Fruit fly (Drosophila melanogaster) whole organism, embryonic: ENCODE data around the gene Tengl3.

Experiments used
- CG10654 ChIP-seq: fragments of 200-800 bp; sonication (Bioruptor generic); optimal IDR thresholded peaks from 2 replicates; lab custom pipeline; 2016; ENCODE audit warnings: missing biosample characterization, missing genetic modification characterization
- CG11085 ChIP-seq: fragments of 200-800 bp; sonication (Bioruptor generic); IDR thresholded peaks from 2 replicates; pipeline ENCODE4 v1.3.6; 2022; ENCODE audit warnings: missing biosample characterization, missing genetic modification characterization
- CG11247 ChIP-seq: fragments of 200-800 bp; sonication (Bioruptor generic); IDR thresholded peaks from 2 replicates; pipeline ENCODE4 v1.3.6; 2022; ENCODE audit warnings: missing biosample characterization, missing genetic modification characterization
- CG12219 ChIP-seq: fragments of 200-800 bp; sonication (Bioruptor generic); optimal IDR thresholded peaks from 3 replicates; lab custom pipeline; 2018; ENCODE audit warnings: missing biosample characterization, mild to moderate bottlenecking, missing genetic modification characterization
- CG14441 ChIP-seq: fragments of 200-800 bp; sonication (Bioruptor generic); IDR thresholded peaks from 2 replicates; pipeline ENCODE4 v1.3.6; 2022; ENCODE audit warnings: missing biosample characterization, missing genetic modification characterization
- CG16779 ChIP-seq: fragments of 200-800 bp; sonication (Bioruptor generic); IDR thresholded peaks from 2 replicates; pipeline ENCODE4 v1.3.6; 2022; ENCODE audit warnings: missing biosample characterization, missing genetic modification characterization
- CG2129 ChIP-seq: fragments of 200-800 bp; sonication (Bioruptor generic); IDR thresholded peaks from 2 replicates; pipeline ENCODE4 v1.3.6; 2022; ENCODE audit warnings: missing biosample characterization, missing genetic modification characterization; ENCODE audit not compliant: partially characterized antibody
- CG30431 ChIP-seq: fragments of 200-800 bp; sonication (Bioruptor generic); optimal IDR thresholded peaks from 2 replicates; lab custom pipeline; 2017; ENCODE audit warnings: missing biosample characterization, missing genetic modification characterization
- CG3065 ChIP-seq: fragments of 200-800 bp; sonication (Bioruptor generic); optimal IDR thresholded peaks from 2 replicates; lab custom pipeline; 2016; ENCODE audit warnings: missing biosample characterization, missing genetic modification characterization
- CG32532 ChIP-seq: fragments of 200-800 bp; sonication (Bioruptor generic); IDR thresholded peaks from 2 replicates; pipeline ENCODE4 v1.3.6; 2022; ENCODE audit warnings: missing biosample characterization, missing genetic modification characterization
- CG4360 ChIP-seq: fragments of 200-800 bp; sonication (Bioruptor generic); IDR thresholded peaks from 2 replicates; pipeline ENCODE4 v1.3.6; 2022; ENCODE audit warnings: missing biosample characterization, missing genetic modification characterization
- CG4617 ChIP-seq: fragments of 200-800 bp; sonication (Bioruptor generic); optimal IDR thresholded peaks from 3 replicates; lab custom pipeline; 2016; ENCODE audit warnings: missing biosample characterization, missing genetic modification characterization, borderline replicate concordance
- CG5180 ChIP-seq: fragments of 200-800 bp; sonication (Bioruptor generic); optimal IDR thresholded peaks from 3 replicates; lab custom pipeline; 2017; ENCODE audit warnings: missing biosample characterization, missing genetic modification characterization, mild to moderate bottlenecking, moderate library complexity, missing genetic modification reagents
- CG6689 ChIP-seq: fragments of 200-800 bp; sonication (Bioruptor generic); IDR thresholded peaks from 2 replicates; pipeline ENCODE4 v1.3.6; 2022; ENCODE audit warnings: missing biosample characterization, missing genetic modification characterization
- CG7839 ChIP-seq: fragments of 200-800 bp; sonication (Bioruptor generic); optimal IDR thresholded peaks from 3 replicates; lab custom pipeline; 2018; ENCODE audit warnings: missing biosample characterization, mild to moderate bottlenecking, missing genetic modification characterization, moderate library complexity
- CG9797 ChIP-seq: fragments of 200-800 bp; sonication (Bioruptor generic); optimal IDR thresholded peaks from 3 replicates; lab custom pipeline; 2018; ENCODE audit warnings: missing biosample characterization, mild to moderate bottlenecking, missing genetic modification characterization
- Deaf1 ChIP-seq: fragments of 200-800 bp; optimal IDR thresholded peaks from 3 replicates; lab custom pipeline; 2019; ENCODE audit warnings: missing biosample characterization, mild to moderate bottlenecking, missing genetic modification characterization, moderate library complexity
- E2f2 ChIP-seq: fragments of 200-800 bp; sonication (Bioruptor generic); IDR thresholded peaks from 2 replicates; pipeline ENCODE4 v1.3.6; 2022; ENCODE audit warnings: missing biosample characterization, missing genetic modification characterization
- Fer1 ChIP-seq: fragments of 200-800 bp; sonication (Bioruptor generic); optimal IDR thresholded peaks from 2 replicates; lab custom pipeline; 2017; ENCODE audit warnings: missing biosample characterization, mild to moderate bottlenecking, missing genetic modification characterization
- Hand ChIP-seq: fragments of 200-800 bp; sonication (Bioruptor generic); optimal IDR thresholded peaks from 2 replicates; lab custom pipeline; 2017; ENCODE audit warnings: mild to moderate bottlenecking, missing biosample characterization, missing genetic modification reagents, missing genetic modification characterization
- Hmx ChIP-seq: fragments of 200-800 bp; sonication (Bioruptor generic); optimal IDR thresholded peaks from 2 replicates; lab custom pipeline; 2016; ENCODE audit warnings: missing biosample characterization, missing genetic modification characterization
- Hr78 ChIP-seq, 2 experiments: fragments of 200-800 bp in 1 of 2; fragments of >200 bp in 1 of 2; sonication (Bioruptor generic) in 1 of 2; optimal IDR thresholded peaks; 2 replicates each; lab custom pipeline; 2017 to 2019; ENCODE audit warnings: missing biosample characterization in 2 of 2, missing genetic modification characterization in 2 of 2, mild to moderate bottlenecking in 1 of 2, moderate library complexity in 1 of 2
- MTF-1 ChIP-seq: fragments of 200-800 bp; sonication (Bioruptor generic); optimal IDR thresholded peaks from 2 replicates; lab custom pipeline; 2018; ENCODE audit warnings: missing biosample characterization, mild to moderate bottlenecking, missing genetic modification characterization, borderline replicate concordance
- Med ChIP-seq: fragments of 200-800 bp; sonication (Bioruptor generic); peaks from one replicate; lab custom pipeline; 2016; ENCODE audit warnings: missing biosample characterization, missing genetic modification characterization, mild to moderate bottlenecking, inconsistent platforms, moderate library complexity
- NC2β ChIP-seq: fragments of 200-800 bp; sonication (Bioruptor generic); optimal IDR thresholded peaks from 2 replicates; lab custom pipeline; 2016; ENCODE audit warnings: missing biosample characterization, missing genetic modification characterization
- Rfx ChIP-seq: fragments of 200-800 bp; sonication (Bioruptor generic); IDR thresholded peaks from 2 replicates; pipeline ENCODE4 v1.3.6; 2022; ENCODE audit warnings: missing biosample characterization, missing genetic modification characterization
- Sox100B ChIP-seq: fragments of 200-800 bp; sonication (Bioruptor generic); optimal IDR thresholded peaks from 3 replicates; lab custom pipeline; 2018; ENCODE audit warnings: missing biosample characterization, mild to moderate bottlenecking, missing genetic modification characterization
- Sry-β ChIP-seq: fragments of 200-800 bp; sonication (Bioruptor generic); optimal IDR thresholded peaks from 2 replicates; lab custom pipeline; 2018; ENCODE audit warnings: missing biosample characterization, mild to moderate bottlenecking, missing genetic modification characterization, moderate library complexity
- chinmo ChIP-seq: fragments of 200-800 bp; sonication (Bioruptor generic); IDR thresholded peaks from 4 replicates; pipeline ENCODE4 v1.3.6; 2022; ENCODE audit warnings: missing biosample characterization, missing genetic modification characterization; ENCODE audit not compliant: partially characterized antibody
- croc ChIP-seq: fragments of 200-800 bp; sonication (Bioruptor generic); conservative IDR thresholded peaks from 3 replicates; pipeline ENCODE4 v1.3.6; 2022; ENCODE audit warnings: missing biosample characterization, missing genetic modification characterization
- crol ChIP-seq: fragments of 200-800 bp; sonication (Bioruptor generic); IDR thresholded peaks from 2 replicates; pipeline ENCODE4 v1.3.6; 2022; ENCODE audit warnings: missing biosample characterization, missing genetic modification characterization
- dan ChIP-seq: fragments of 200-800 bp; sonication (Bioruptor generic); IDR thresholded peaks from 2 replicates; pipeline ENCODE4 v1.3.6; 2022; ENCODE audit warnings: missing biosample characterization, missing genetic modification characterization
- dati ChIP-seq: fragments of 200-800 bp; sonication (Bioruptor generic); IDR thresholded peaks from 2 replicates; pipeline ENCODE4 v1.3.6; 2022; ENCODE audit warnings: missing biosample characterization, missing genetic modification characterization
- dimm ChIP-seq: fragments of 200-800 bp; sonication (Bioruptor generic); IDR thresholded peaks from 2 replicates; pipeline ENCODE4 v1.3.6; 2022; ENCODE audit warnings: missing biosample characterization, missing genetic modification characterization
- esg ChIP-seq: fragments of 200-800 bp; sonication (Bioruptor generic); conservative IDR thresholded peaks from 2 replicates; pipeline ENCODE4 v1.3.6; 2022; ENCODE audit warnings: missing biosample characterization, missing genetic modification characterization
- fd64A ChIP-seq: fragments of 200-800 bp; sonication (Bioruptor generic); optimal IDR thresholded peaks from 3 replicates; lab custom pipeline; 2018; ENCODE audit warnings: missing biosample characterization, mild to moderate bottlenecking, missing genetic modification characterization
- jumu ChIP-seq: fragments of 200-800 bp; sonication (Bioruptor generic); optimal IDR thresholded peaks from 3 replicates; lab custom pipeline; 2016; ENCODE audit warnings: missing biosample characterization, missing genetic modification characterization
- knrl ChIP-seq: fragments of 200-800 bp; sonication (Bioruptor generic); IDR thresholded peaks from 3 replicates; pipeline ENCODE4 v1.3.6; 2022; ENCODE audit warnings: missing biosample characterization, missing genetic modification characterization; ENCODE audit not compliant: partially characterized antibody
- lab ChIP-seq: fragments of 200-800 bp; sonication (Bioruptor generic); optimal IDR thresholded peaks from 3 replicates; lab custom pipeline; 2017; ENCODE audit warnings: missing biosample characterization, missing genetic modification characterization, mild to moderate bottlenecking, moderate library complexity, missing genetic modification reagents
- lov ChIP-seq, 2 experiments: fragments of 200-800 bp in 1 of 2; fragments of >200 bp in 1 of 2; sonication (Bioruptor generic) in 1 of 2; IDR thresholded peaks in 1 of 2; optimal IDR thresholded peaks in 1 of 2; 2 replicates in 1 of 2; 3 replicates in 1 of 2; pipeline versions ENCODE4 v1.3.6 to Lab custom; 2017 to 2022; ENCODE audit warnings: missing biosample characterization in 1 of 2, missing genetic modification characterization in 1 of 2
- mld ChIP-seq: fragments of 200-800 bp; sonication (Bioruptor generic); IDR thresholded peaks from 3 replicates; pipeline ENCODE4 v1.3.6; 2022; ENCODE audit warnings: missing biosample characterization, missing genetic modification characterization; ENCODE audit not compliant: partially characterized antibody
- nmo ChIP-seq: fragments of 200-800 bp; sonication (Bioruptor generic); optimal IDR thresholded peaks from 2 replicates; lab custom pipeline; 2018; ENCODE audit warnings: missing biosample characterization, mild to moderate bottlenecking, missing genetic modification characterization, moderate library complexity
- onecut ChIP-seq: fragments of 200-800 bp; sonication (Bioruptor generic); IDR thresholded peaks from 2 replicates; pipeline ENCODE4 v1.3.6; 2022; ENCODE audit warnings: missing biosample characterization, missing genetic modification characterization
- rib ChIP-seq: fragments of 200-800 bp; sonication (Bioruptor generic); IDR thresholded peaks from 2 replicates; pipeline ENCODE4 v1.3.6; 2022; ENCODE audit warnings: missing biosample characterization, missing genetic modification characterization
- schlank ChIP-seq: fragments of 200-800 bp; sonication (Bioruptor generic); optimal IDR thresholded peaks from 2 replicates; lab custom pipeline; 2018; ENCODE audit warnings: missing biosample characterization, mild to moderate bottlenecking, missing genetic modification characterization
- slbo ChIP-seq: fragments of 200-800 bp; sonication (Bioruptor generic); IDR thresholded peaks from 2 replicates; pipeline ENCODE4 v1.3.6; 2022; ENCODE audit warnings: missing biosample characterization, missing genetic modification characterization
- slp2 ChIP-seq: fragments of 200-800 bp; sonication (Bioruptor generic); optimal IDR thresholded peaks from 2 replicates; lab custom pipeline; 2016; ENCODE audit warnings: missing biosample characterization, missing genetic modification characterization
- tin ChIP-seq: fragments of 200-800 bp; sonication (Bioruptor generic); optimal IDR thresholded peaks from 3 replicates; lab custom pipeline; 2016; ENCODE audit warnings: missing biosample characterization, missing genetic modification characterization
- tna ChIP-seq: fragments of 200-800 bp; sonication (Bioruptor generic); IDR thresholded peaks from 2 replicates; pipeline ENCODE4 v1.3.6; 2022; ENCODE audit warnings: missing biosample characterization, missing genetic modification characterization; ENCODE audit not compliant: partially characterized antibody
- trh ChIP-seq: fragments of 200-800 bp; sonication (Bioruptor generic); optimal IDR thresholded peaks from 2 replicates; lab custom pipeline; 2016; ENCODE audit warnings: missing biosample characterization, missing genetic modification characterization
- wor ChIP-seq: fragments of 200-800 bp; sonication (Bioruptor generic); IDR thresholded peaks from 2 replicates; pipeline ENCODE4 v1.3.6; 2022; ENCODE audit warnings: missing biosample characterization, missing genetic modification characterization

Gene Tengl3

DNA sequence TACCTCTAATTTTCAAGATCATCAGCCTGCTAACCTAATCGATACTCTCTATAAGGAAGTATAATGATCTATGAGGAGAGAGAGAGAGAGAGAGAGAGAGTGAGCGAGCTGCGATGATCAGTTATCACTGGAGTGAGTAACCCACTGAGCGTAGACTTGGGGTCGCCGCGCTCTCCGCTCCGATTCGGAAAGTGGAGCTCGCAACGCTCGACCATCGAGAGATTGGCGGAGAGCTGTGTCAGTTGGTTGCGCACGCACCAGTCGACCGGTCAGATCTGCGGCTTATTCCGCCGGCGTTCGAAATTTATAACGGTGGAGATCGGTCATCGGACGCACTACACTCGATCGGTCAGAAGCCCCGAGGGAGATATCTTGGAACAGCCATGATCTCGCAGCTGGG is 4.1 kb upstream of the Tengl3 start, which contains the start of gene CG4267 (continued):
- no peak for TF ChIP-seq tna (GFP tag; lab: Robert Waterston, UW)
- TF ChIP-seq fd64A = no peak
- TF ChIP-seq Med (GFP tag; lab: Kevin White, UChicago) = peak; percentile 80
- TF ChIP-seq esg (GFP tag; lab: Robert Waterston, UW) = no peak
- TF ChIP-seq croc (GFP tag; lab: Robert Waterston, UW) = no peak
- TF ChIP-seq lab (GFP tag; lab: Kevin White, UChicago) = no peak
- no peak for TF ChIP-seq CG11085 (GFP tag; lab: Robert Waterston, UW)
- TF ChIP-seq CG7839 (tag; lab: Kevin White, UChicago) = no peak
- TF ChIP-seq mld (GFP tag; lab: Robert Waterston, UW) = no peak
- TF ChIP-seq Fer1 = no peak
- no peak for TF ChIP-seq CG14441 (GFP tag; lab: Robert Waterston, UW)
- TF ChIP-seq chinmo (GFP tag; lab: Robert Waterston, UW) = peak; percentile 90; the same call in 3 of the 4 replicates
- TF ChIP-seq CG2129 (GFP tag; lab: Robert Waterston, UW) = no peak
- no peak for TF ChIP-seq lov (optimal IDR thresholded peaks at IDR 0.05; lab: Kevin White, UChicago)
- TF ChIP-seq lov (GFP tag; IDR thresholded peaks at IDR 0.05; lab: Robert Waterston, UW) = no peak
- no peak for TF ChIP-seq CG10654 (GFP tag; lab: Kevin White, UChicago)
- TF ChIP-seq wor (GFP tag; lab: Robert Waterston, UW) = no peak
- no peak for TF ChIP-seq jumu (GFP tag; lab: Kevin White, UChicago)
- no peak for TF ChIP-seq MTF-1
- peak; percentile 32; the same call in 1 of the 2 replicates for TF ChIP-seq Rfx (GFP tag; lab: Robert Waterston, UW)
- TF ChIP-seq CG3065 (GFP tag; lab: Kevin White, UChicago) = no peak
- TF ChIP-seq schlank (tag; lab: Kevin White, UChicago) = no peak
- no peak for TF ChIP-seq Hr78 (GFP tag; optimal IDR thresholded peaks at IDR 0.05; lab: Kevin White, UChicago)
- no peak for TF ChIP-seq CG6689
- no peak for TF ChIP-seq dimm
- no peak for TF ChIP-seq crol (GFP tag; lab: Robert Waterston, UW)
- no peak for TF ChIP-seq dati
- TF ChIP-seq NC2β (GFP tag; lab: Kevin White, UChicago) = no peak
- no peak for TF ChIP-seq Sox100B (GFP tag; lab: Kevin White, UChicago)
- 0 out of 2 replicates have a peak, but pooled peaks have one; percentile 24 for TF ChIP-seq slbo
- TF ChIP-seq Hand (GFP tag; lab: Kevin White, UChicago) = no peak
- TF ChIP-seq CG32532 (GFP tag; lab: Robert Waterston, UW) = peak; percentile 64; the same call in 1 of the 2 replicates
- peak; percentile 60 for TF ChIP-seq Deaf1 (tag; lab: Kevin White, UChicago)
- no peak for TF ChIP-seq tin (GFP tag; lab: Kevin White, UChicago)
- no peak for TF ChIP-seq knrl (GFP tag; lab: Robert Waterston, UW)
- TF ChIP-seq E2f2 (GFP tag; lab: Robert Waterston, UW) = no peak
- TF ChIP-seq CG12219 = no peak
- TF ChIP-seq CG5180 (GFP tag; lab: Kevin White, UChicago) = no peak
- no peak for TF ChIP-seq Hmx
- no peak for TF ChIP-seq CG16779 (GFP tag; lab: Robert Waterston, UW)
- TF ChIP-seq CG4360 (GFP tag; lab: Robert Waterston, UW) = no peak
- TF ChIP-seq CG4617 = no peak
- TF ChIP-seq Sry-β (GFP tag; lab: Kevin White, UChicago) = no peak
- no peak for TF ChIP-seq rib (GFP tag; lab: Robert Waterston, UW)
- no peak for TF ChIP-seq dan (GFP tag; lab: Robert Waterston, UW)
- TF ChIP-seq nmo (GFP tag; lab: Kevin White, UChicago) = no peak
- TF ChIP-seq slp2 = no peak
- TF ChIP-seq CG11247 (GFP tag; lab: Robert Waterston, UW) = peak; percentile 6; the same call in 1 of the 2 replicates
- no peak for TF ChIP-seq trh (GFP tag; lab: Kevin White, UChicago)
- no peak for TF ChIP-seq CG30431 (GFP tag; lab: Kevin White, UChicago)
- no peak for TF ChIP-seq CG9797
- 0 out of 2 replicates have a peak, but pooled peaks have one; percentile 9 for TF ChIP-seq onecut (GFP tag; lab: Robert Waterston, UW)
